Worm (Caenorhabditis elegans) whole organism, L4 larva: ENCODE results near the gene F38C2.4.

Source experiments
- D1046.2 ChIP-seq: fragments of 200-800 bp; sonication (Bioruptor generic); IDR thresholded peaks from 2 replicates; pipeline ENCODE4 v1.3.6; 2022; ENCODE audit warnings: missing genetic modification characterization, missing compliant biosample characterization
- F26F4.8 ChIP-seq: fragments of 200-800 bp; sonication (Bioruptor generic); conservative IDR thresholded peaks from 2 replicates; pipeline ENCODE4 v1.3.6; 2022; ENCODE audit warnings: missing genetic modification characterization, missing compliant biosample characterization
- F49E8.2 ChIP-seq: sonication (generic microtip); optimal IDR thresholded peaks from 2 replicates; lab custom pipeline; 2016; ENCODE audit warnings: missing compliant biosample characterization, mild to moderate bottlenecking, missing genetic modification characterization, borderline replicate concordance
- Y75B8A.6 ChIP-seq: fragments of 200-800 bp; sonication (Bioruptor generic); IDR thresholded peaks from 2 replicates; pipeline ENCODE4 v1.3.6; 2022; ENCODE audit warnings: missing genetic modification reagents, missing genetic modification characterization, missing compliant biosample characterization
- aha-1 ChIP-seq: fragments of 150-350 bp; peaks from one replicate; lab custom pipeline; 2014; ENCODE audit warnings: missing biosample characterization, missing genetic modification characterization
- ama-1 ChIP-seq: fragments of 150-350 bp; optimal IDR thresholded peaks from 2 replicates; lab custom pipeline; 2014; ENCODE audit warnings: inconsistent platforms, mixed read lengths
- ceh-62 ChIP-seq: sonication (generic microtip); optimal IDR thresholded peaks from 2 replicates; lab custom pipeline; 2017; ENCODE audit warnings: missing biosample characterization, missing genetic modification characterization
- daf-8 ChIP-seq: fragments of 200-800 bp; sonication (Bioruptor generic); IDR thresholded peaks from 2 replicates; pipeline ENCODE4 v1.3.6; 2022; ENCODE audit warnings: missing genetic modification characterization, missing compliant biosample characterization
- dmd-9 ChIP-seq: fragments of 200-800 bp; sonication (Bioruptor generic); IDR thresholded peaks from 2 replicates; pipeline ENCODE4 v1.3.6; 2022; ENCODE audit warnings: missing genetic modification reagents, missing genetic modification characterization, missing compliant biosample characterization
- duxl-1 ChIP-seq: sonication (generic microtip); optimal IDR thresholded peaks from 2 replicates; lab custom pipeline; 2016; ENCODE audit warnings: mild to moderate bottlenecking, missing genetic modification characterization, moderate library complexity, missing compliant biosample characterization; ENCODE audit not compliant: poor library complexity
- egl-27 ChIP-seq: sonication (generic microtip); optimal IDR thresholded peaks from 3 replicates; lab custom pipeline; 2017; ENCODE audit warnings: missing biosample characterization, missing genetic modification reagents, missing genetic modification characterization
- egl-43 ChIP-seq: fragments of 200-800 bp; sonication (Bioruptor generic); IDR thresholded peaks from 2 replicates; pipeline ENCODE4 v1.3.6; 2022; ENCODE audit warnings: missing genetic modification reagents, missing genetic modification characterization, missing compliant biosample characterization
- hlh-30 ChIP-seq: sonication (generic microtip); optimal IDR thresholded peaks from 2 replicates; lab custom pipeline; 2017; ENCODE audit warnings: antibody characterized with exemption, mild to moderate bottlenecking, missing genetic modification characterization, missing compliant biosample characterization; ENCODE audit not compliant: insufficient read depth
- jun-1 ChIP-seq: fragments of 150-350 bp; optimal IDR thresholded peaks from 2 replicates; lab custom pipeline; 2014; ENCODE audit warnings: missing biosample characterization, missing genetic modification reagents, missing genetic modification characterization
- lin-1 ChIP-seq: fragments of 200-800 bp; sonication (Bioruptor generic); IDR thresholded peaks from 2 replicates; pipeline ENCODE4 v1.3.6; 2022; ENCODE audit warnings: missing genetic modification reagents, missing genetic modification characterization, missing compliant biosample characterization
- lin-15B ChIP-seq: fragments of 150-350 bp; sonication (generic microtip); optimal IDR thresholded peaks from 3 replicates; lab custom pipeline; 2014; ENCODE audit warnings: missing biosample characterization, missing genetic modification characterization
- lin-39 ChIP-seq: fragments of 150-350 bp; optimal IDR thresholded peaks from 2 replicates; lab custom pipeline; 2014; ENCODE audit warnings: missing biosample characterization, missing genetic modification reagents, missing genetic modification characterization
- lir-3 ChIP-seq: sonication (generic microtip); optimal IDR thresholded peaks from 2 replicates; lab custom pipeline; 2016; ENCODE audit warnings: mild to moderate bottlenecking, missing genetic modification characterization, missing compliant biosample characterization
- lsy-2 ChIP-seq, 2 experiments: fragments of 150-350 bp in 1 of 2; sonication (generic microtip) in 1 of 2; optimal IDR thresholded peaks; 2 replicates each; lab custom pipeline; 2014 to 2017; ENCODE audit warnings: missing biosample characterization in 2 of 2, missing genetic modification characterization in 2 of 2
- mdl-1 ChIP-seq, 2 experiments: fragments of 150-350 bp in 1 of 2; sonication (generic microtip) in 1 of 2; optimal IDR thresholded peaks; 2 replicates each; lab custom pipeline; 2014 to 2017; ENCODE audit warnings: missing biosample characterization in 2 of 2, missing genetic modification characterization in 2 of 2
- mxl-2 ChIP-seq: fragments of 200-800 bp; sonication (Bioruptor generic); conservative IDR thresholded peaks from 2 replicates; pipeline ENCODE4 v1.3.6; 2022; ENCODE audit warnings: missing genetic modification reagents, missing genetic modification characterization, missing compliant biosample characterization
- mxl-3 ChIP-seq: fragments of 200-800 bp; sonication (Bioruptor generic); optimal IDR thresholded peaks from 2 replicates; lab custom pipeline; 2018; ENCODE audit warnings: mild to moderate bottlenecking, missing genetic modification characterization, missing compliant biosample characterization
- pha-4 ChIP-seq, 2 experiments: fragments of 150-350 bp in 1 of 2; fragments of 200-800 bp in 1 of 2; sonication (Bioruptor generic) in 1 of 2; IDR thresholded peaks in 1 of 2; optimal IDR thresholded peaks in 1 of 2; 2 replicates each; pipeline versions ENCODE4 v1.3.6 to Lab custom; 2014 to 2022; ENCODE audit warnings: missing genetic modification characterization in 2 of 2, missing genetic modification reagents in 2 of 2, missing biosample characterization in 1 of 2, missing compliant biosample characterization in 1 of 2
- saeg-2 ChIP-seq: fragments of 200-800 bp; sonication (Bioruptor generic); IDR thresholded peaks from 2 replicates; pipeline ENCODE4 v1.3.6; 2022; ENCODE audit warnings: missing genetic modification reagents, missing genetic modification characterization, missing compliant biosample characterization
- snpc-1.2 ChIP-seq: fragments of 200-800 bp; sonication (Bioruptor generic); IDR thresholded peaks from 2 replicates; pipeline ENCODE4 v1.3.6; 2022; ENCODE audit warnings: missing genetic modification reagents, missing genetic modification characterization, missing compliant biosample characterization
- spr-1 ChIP-seq: sonication (generic microtip); optimal IDR thresholded peaks from 2 replicates; lab custom pipeline; 2016; ENCODE audit warnings: mild to moderate bottlenecking, missing genetic modification characterization, missing compliant biosample characterization
- tra-1 ChIP-seq: fragments of 200-800 bp; sonication (Bioruptor generic); IDR thresholded peaks from 2 replicates; pipeline ENCODE4 v1.3.6; 2022; ENCODE audit warnings: missing genetic modification reagents, missing genetic modification characterization, missing compliant biosample characterization
- unc-62 ChIP-seq, 3 experiments: fragments of 150-350 bp in 1 of 3; sonication (generic microtip); optimal IDR thresholded peaks in 2 of 3; peaks in 1 of 3; 1 replicate in 1 of 3; 2 replicates in 2 of 3; lab custom pipeline; 2014 to 2017; ENCODE audit warnings: missing biosample characterization in 3 of 3, missing genetic modification characterization in 3 of 3, missing genetic modification reagents in 3 of 3, missing genotype in 1 of 3
- zag-1 ChIP-seq: fragments of 150-350 bp; optimal IDR thresholded peaks from 2 replicates; lab custom pipeline; 2014; ENCODE audit warnings: missing biosample characterization, missing genetic modification characterization

The F38C2.4 gene

DNA sequence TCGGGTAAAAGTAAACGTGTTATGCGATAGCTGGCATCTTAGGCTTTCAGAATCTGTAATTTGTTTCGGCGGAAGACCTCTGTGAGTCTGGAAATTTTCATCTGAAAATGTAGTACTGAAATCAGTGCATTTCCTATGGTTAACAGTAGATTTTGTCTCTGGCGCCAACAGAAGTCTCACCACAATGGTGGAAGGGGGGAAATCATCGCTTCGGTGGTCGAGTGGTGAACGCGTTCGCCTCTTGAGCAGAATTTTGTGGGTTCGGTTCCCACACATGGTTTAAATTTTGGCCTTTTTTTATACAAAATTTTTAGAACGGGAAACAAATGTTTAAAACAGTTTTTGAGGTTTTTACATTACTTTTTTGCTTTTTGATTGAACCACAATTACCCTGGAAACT is 10.8 kb upstream of the F38C2.4 start:
- TF ChIP-seq snpc-1.2 (GFP tag; lab: Robert Waterston, UW), result peak; percentile 96
- TF ChIP-seq, all 104 proteins: peak for 1; not testable (repeated sequence) for 103

ce11 chrIV:16277291-16277690 is 6.2 kb downstream of the F38C2.4 start, which contains the start of gene F38C2.7:
Gene F38C2.7 (minus strand): TSS chrIV:16277391.
- TF ChIP-seq pha-4 (GFP tag; IDR thresholded peaks at IDR 0.05; lab: Robert Waterston, UW) (no peak), pha-4 (tag; optimal IDR thresholded peaks at IDR 0.05; lab: Kevin White, UChicago) (no peak), jun-1 (tag; lab: Kevin White, UChicago) (no peak), daf-8 (GFP tag; lab: Robert Waterston, UW) (no peak), ama-1 (lab: Kevin White, UChicago) (no peak), egl-27 (no peak), ceh-62 (tag; lab: Kevin White, UChicago) (no peak), snpc-1.2 (GFP tag; lab: Robert Waterston, UW) (no peak), hlh-30 (tag; lab: Kevin White, UChicago) (no peak), D1046.2 (GFP tag; lab: Robert Waterston, UW) (no peak), lin-1 (no peak), zag-1 (tag; lab: Kevin White, UChicago) (no peak), mxl-3 (GFP tag; lab: Kevin White, UChicago) (no peak)

DNA sequence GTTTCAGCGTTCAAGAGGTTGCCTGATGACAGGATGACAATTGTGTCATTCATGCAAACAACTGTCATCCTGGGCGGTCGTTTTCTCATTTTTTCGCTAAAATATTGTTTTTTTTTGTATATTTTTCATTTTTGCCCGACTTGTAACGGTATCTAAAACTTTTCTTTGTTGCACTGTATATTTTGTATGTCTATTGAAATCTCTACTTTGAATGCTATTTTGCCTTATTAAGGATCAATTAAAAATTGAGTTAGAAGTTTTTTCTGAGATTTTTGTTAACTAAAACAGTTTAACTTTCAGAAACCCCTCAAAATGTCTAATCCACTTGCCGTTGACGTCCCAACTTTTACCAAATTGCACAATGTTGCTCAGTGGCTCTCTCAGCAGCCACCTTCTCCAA is 6.8 kb downstream of the F38C2.4 start, which contains the start of gene ccch-2:
Gene ccch-2 (plus strand): TSS at position 301 of the 400 bp plus-strand sequence.
- TF ChIP-seq lin-39 (tag; lab: Kevin White, UChicago) (no peak), unc-62 (GFP tag; optimal IDR thresholded peaks at IDR 0.05 in 1 of 2; lab: Kevin White, UChicago) (no peak), unc-62 (tag; optimal IDR thresholded peaks at IDR 0.05; lab: Kevin White, UChicago) (no peak), mxl-2 (GFP tag; lab: Robert Waterston, UW) (no peak), duxl-1 (tag; lab: Kevin White, UChicago) (no peak), F26F4.8 (no peak), Y75B8A.6 (GFP tag; lab: Robert Waterston, UW) (no peak), tra-1 (no peak), D1046.2 (GFP tag; lab: Robert Waterston, UW) (no peak), dmd-9 (GFP tag; lab: Robert Waterston, UW) (no peak), F49E8.2 (tag; lab: Kevin White, UChicago) (no peak), lin-15B (tag; lab: Kevin White, UChicago) (no peak), saeg-2 (GFP tag; lab: Robert Waterston, UW) (no peak), egl-43 (GFP tag; lab: Robert Waterston, UW) (no peak), pha-4 (GFP tag; IDR thresholded peaks at IDR 0.05; lab: Robert Waterston, UW) (no peak), pha-4 (tag; optimal IDR thresholded peaks at IDR 0.05; lab: Kevin White, UChicago) (no peak), mdl-1 (tag; optimal IDR thresholded peaks at IDR 0.05; lab: Kevin White, UChicago) (no peak), lsy-2 (tag; optimal IDR thresholded peaks at IDR 0.05; lab: Kevin White, UChicago) (no peak), spr-1 (tag; lab: Kevin White, UChicago) (no peak)
- TF ChIP-seq, all 104 proteins: peak for 0

DNA sequence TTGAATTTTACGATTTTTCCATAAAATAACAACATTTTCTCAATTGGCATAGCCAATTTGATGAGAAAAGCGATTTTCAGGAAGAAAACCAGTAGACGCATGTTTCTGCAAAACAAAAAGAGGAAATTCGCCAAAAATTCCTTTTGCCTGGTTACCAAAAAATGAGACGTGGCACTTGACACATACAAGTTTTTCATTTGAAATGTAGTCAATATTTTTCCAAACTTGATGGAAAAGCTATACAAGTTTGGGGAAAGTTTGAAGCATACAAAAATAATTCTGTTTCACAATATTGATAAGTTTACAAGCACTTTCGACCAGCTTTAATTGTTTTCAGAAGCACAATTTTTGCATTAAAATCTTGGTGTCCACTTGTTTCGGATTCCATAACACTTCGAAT is 9.6 kb downstream of the F38C2.4 start, which contains the start of gene clec-191:
Gene clec-191 (minus strand): TSS at position 101 of the 400 bp plus-strand sequence.
- no peak for TF ChIP-seq hlh-30 (tag; lab: Kevin White, UChicago)

DNA sequence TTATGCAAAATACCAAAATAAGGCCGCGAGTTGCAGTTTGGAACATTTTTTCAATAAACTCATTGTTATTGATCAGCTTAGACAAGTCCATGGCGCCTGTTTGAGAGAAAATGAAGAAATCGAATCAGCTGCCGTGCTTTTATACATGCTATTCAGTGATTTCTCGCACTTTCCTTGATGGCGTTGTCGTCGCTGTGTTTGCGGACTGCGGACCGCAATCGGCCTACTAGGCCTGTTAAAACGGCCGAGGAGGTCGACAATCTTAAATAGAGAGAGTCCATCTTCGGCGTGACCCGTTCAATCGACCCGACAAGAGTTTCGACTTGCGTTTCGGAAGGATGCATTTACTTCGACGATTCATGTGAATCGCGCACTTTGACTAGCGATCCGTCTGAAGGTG is 19.7 kb downstream of the F38C2.4 start, which contains the start of gene srz-75:
Gene srz-75 (minus strand): TSS at position 101 of the 400 bp plus-strand sequence.
- TF ChIP-seq unc-62 (GFP tag; optimal IDR thresholded peaks at IDR 0.05 in 1 of 2; lab: Kevin White, UChicago) (peak in 1 of 2 experiments; percentile 77), unc-62 (tag; optimal IDR thresholded peaks at IDR 0.05; lab: Kevin White, UChicago) (no peak), aha-1 (peak; percentile 64), lir-3 (no peak)
